Fruit fly (Drosophila melanogaster) whole organism, adult: ENCODE results near the gene CG6761.
A peak's percentile ranks its signal among the peaks of the same experiment; 100 is the strongest.

Source experiments
- CG11617 ChIP-seq: fragments of 200-800 bp; sonication (Bioruptor generic); optimal IDR thresholded peaks from 2 replicates; lab custom pipeline; 2017; ENCODE audit warnings: mild to moderate bottlenecking, missing biosample characterization, missing genetic modification reagents, missing genetic modification characterization
- CG12768 ChIP-seq: fragments of 200-800 bp; sonication (Bioruptor generic); optimal IDR thresholded peaks from 2 replicates; lab custom pipeline; 2017; ENCODE audit warnings: missing biosample characterization, missing genetic modification characterization, mild to moderate bottlenecking, moderate library complexity, missing genetic modification reagents
- CG14711 ChIP-seq: fragments of 200-800 bp; sonication (Bioruptor generic); optimal IDR thresholded peaks from 2 replicates; lab custom pipeline; 2018; ENCODE audit warnings: missing biosample characterization, mild to moderate bottlenecking, missing genetic modification characterization, moderate library complexity
- CG1620 ChIP-seq: fragments of 200-800 bp; sonication (Bioruptor generic); optimal IDR thresholded peaks from 2 replicates; lab custom pipeline; 2016; ENCODE audit warnings: missing biosample characterization, missing genetic modification characterization
- CG33017 ChIP-seq: fragments of 200-800 bp; sonication (Bioruptor generic); optimal IDR thresholded peaks from 2 replicates; lab custom pipeline; 2018; ENCODE audit warnings: missing biosample characterization, mild to moderate bottlenecking, missing genetic modification characterization, moderate library complexity
- CG5204 ChIP-seq: fragments of 200-800 bp; sonication (Bioruptor generic); optimal IDR thresholded peaks from 2 replicates; lab custom pipeline; 2016; ENCODE audit warnings: missing biosample characterization, missing genetic modification characterization
- CG7045 ChIP-seq: fragments of 200-800 bp; sonication (Bioruptor generic); optimal IDR thresholded peaks from 2 replicates; lab custom pipeline; 2017; ENCODE audit warnings: missing biosample characterization, mild to moderate bottlenecking, missing genetic modification characterization
- CG7101 ChIP-seq: fragments of 200-800 bp; sonication (Bioruptor generic); optimal IDR thresholded peaks from 2 replicates; lab custom pipeline; 2018; ENCODE audit warnings: missing biosample characterization, mild to moderate bottlenecking, missing genetic modification characterization, moderate library complexity
- Clk ChIP-seq: fragments of 200-800 bp; sonication (Bioruptor generic); optimal IDR thresholded peaks from 2 replicates; lab custom pipeline; 2017; ENCODE audit warnings: missing biosample characterization, missing genetic modification characterization
- Crg-1 ChIP-seq: fragments of 200-800 bp; sonication (Bioruptor generic); optimal IDR thresholded peaks from 2 replicates; lab custom pipeline; 2016; ENCODE audit warnings: missing biosample characterization, missing genetic modification characterization
- Hr96 ChIP-seq: fragments of 200-800 bp; sonication (Bioruptor generic); optimal IDR thresholded peaks from 2 replicates; lab custom pipeline; 2016; ENCODE audit warnings: missing biosample characterization, missing genetic modification characterization
- Mnt ChIP-seq: fragments of 200-800 bp; sonication (Bioruptor generic); optimal IDR thresholded peaks from 2 replicates; lab custom pipeline; 2016; ENCODE audit warnings: missing biosample characterization, mild to moderate bottlenecking, missing genetic modification characterization
- bab1 ChIP-seq: fragments of 200-800 bp; sonication (Bioruptor generic); optimal IDR thresholded peaks from 3 replicates; lab custom pipeline; 2019; ENCODE audit warnings: missing biosample characterization, mild to moderate bottlenecking, missing genetic modification characterization, moderate library complexity
- cic ChIP-seq: fragments of 200-800 bp; sonication (Bioruptor generic); optimal IDR thresholded peaks from 2 replicates; lab custom pipeline; 2017; ENCODE audit warnings: missing biosample characterization, mild to moderate bottlenecking, missing genetic modification characterization, moderate library complexity
- cnc ChIP-seq, 2 experiments: fragments of >200 bp; optimal IDR thresholded peaks; 2 replicates each; lab custom pipeline; 2017
- kay ChIP-seq: fragments of 200-800 bp; sonication (Bioruptor generic); peaks from one replicate; lab custom pipeline; 2016; ENCODE audit warnings: missing biosample characterization, missing genetic modification characterization, borderline replicate concordance
- ovo ChIP-seq: fragments of 200-800 bp; sonication (Bioruptor generic); optimal IDR thresholded peaks from 2 replicates; lab custom pipeline; 2016; ENCODE audit warnings: missing biosample characterization, missing genetic modification characterization
- pad ChIP-seq: fragments of 200-800 bp; sonication (Bioruptor generic); optimal IDR thresholded peaks from 3 replicates; lab custom pipeline; 2017; ENCODE audit warnings: missing biosample characterization, missing genetic modification characterization, mild to moderate bottlenecking, moderate library complexity, missing genetic modification reagents
- tj ChIP-seq: fragments of 200-800 bp; sonication (Bioruptor generic); optimal IDR thresholded peaks from 3 replicates; lab custom pipeline; 2017; ENCODE audit warnings: missing biosample characterization, mild to moderate bottlenecking, missing genetic modification characterization, moderate library complexity
- toe ChIP-seq: fragments of 200-800 bp; sonication (Bioruptor generic); optimal IDR thresholded peaks from 2 replicates; lab custom pipeline; 2016; ENCODE audit warnings: missing biosample characterization, missing genetic modification characterization

Gene CG6761

dm6 chr3L:9729795-9730421, 26.5 kb upstream of the CG6761 start, which contains the start of gene ATPsynB:
Gene ATPsynB (plus strand): TSS chr3L:9729999.
- TF ChIP-seq CG7045 (no peak), CG5204 (GFP tag; lab: Kevin White, UChicago) (no peak), cnc (optimal IDR thresholded peaks at IDR 0.05; lab: Kevin White, UChicago) (no peak), toe (GFP tag; lab: Kevin White, UChicago) (no peak), Mnt (peak; percentile 38), ovo (GFP tag; lab: Kevin White, UChicago) (no peak), CG33017 (tag; lab: Kevin White, UChicago) (no peak), Crg-1 (GFP tag; lab: Kevin White, UChicago) (peak; percentile 72), CG7101 (tag; lab: Kevin White, UChicago) (peak; percentile 61), CG1620 (GFP tag; lab: Kevin White, UChicago) (peak; percentile 72), Clk (GFP tag; lab: Kevin White, UChicago) (no peak), pad (GFP tag; lab: Kevin White, UChicago) (peak; percentile 57), CG11617 (peak; percentile 21), Hr96 (GFP tag; lab: Kevin White, UChicago) (no peak), CG12768 (GFP tag; lab: Kevin White, UChicago) (peak; percentile 25), kay (GFP tag; lab: Kevin White, UChicago) (no peak), bab1 (GFP tag; lab: Kevin White, UChicago) (peak; percentile 5), cic (GFP tag; lab: Kevin White, UChicago) (peak; percentile 36), tj (GFP tag; lab: Kevin White, UChicago) (no peak), CG14711 (tag; lab: Kevin White, UChicago) (peak; percentile 14)

dm6 chr3L:9726707-9727106, 23.3 kb upstream of the CG6761 start, which contains the start of gene Naa60:
Gene Naa60 (plus strand): TSS chr3L:9726895.
- peak; percentile 9 for TF ChIP-seq CG7101 (tag; lab: Kevin White, UChicago)
- TF ChIP-seq bab1 (GFP tag; lab: Kevin White, UChicago) = peak; percentile 21
- TF ChIP-seq Crg-1 (GFP tag; lab: Kevin White, UChicago) = no peak

- no peak for TF ChIP-seq kay (GFP tag; lab: Kevin White, UChicago)
- TF ChIP-seq cnc (optimal IDR thresholded peaks at IDR 0.05; lab: Kevin White, UChicago) = no peak
- TF ChIP-seq Hr96 (GFP tag; lab: Kevin White, UChicago) = no peak
- TF ChIP-seq pad (GFP tag; lab: Kevin White, UChicago) = peak; percentile 43
- peak; percentile 55 for TF ChIP-seq Mnt
- TF ChIP-seq CG7101 (tag; lab: Kevin White, UChicago) = peak; percentile 67
- peak; percentile 61 for TF ChIP-seq ovo (GFP tag; lab: Kevin White, UChicago)
- TF ChIP-seq tj (GFP tag; lab: Kevin White, UChicago) = peak; percentile 22
- peak; percentile 63 for TF ChIP-seq Crg-1 (GFP tag; lab: Kevin White, UChicago)
- TF ChIP-seq CG12768 (GFP tag; lab: Kevin White, UChicago) = peak; percentile 65
- TF ChIP-seq CG7045 = peak; percentile 48
- TF ChIP-seq cic (GFP tag; lab: Kevin White, UChicago) = no peak
- TF ChIP-seq Clk (GFP tag; lab: Kevin White, UChicago) = peak; percentile 11
- TF ChIP-seq toe (GFP tag; lab: Kevin White, UChicago) = no peak
- peak; percentile 77 for TF ChIP-seq CG11617
- TF ChIP-seq CG14711 (tag; lab: Kevin White, UChicago) = peak; percentile 40
- TF ChIP-seq CG33017 (tag; lab: Kevin White, UChicago) = peak; percentile 45
- peak; percentile 81 for TF ChIP-seq CG1620 (GFP tag; lab: Kevin White, UChicago)
- no peak for TF ChIP-seq CG5204 (GFP tag; lab: Kevin White, UChicago)
- peak; percentile 57 for TF ChIP-seq bab1 (GFP tag; lab: Kevin White, UChicago)
Measured at dm6 chr3L:9723108-9723507, 19.7 kb upstream of the CG6761 start, which contains the start of the genes nbs and defl. Gene nbs (minus strand): TSS chr3L:9723194. Gene defl (plus strand): TSS chr3L:9723423.

- TF ChIP-seq Mnt (no peak), cic (GFP tag; lab: Kevin White, UChicago) (no peak), Hr96 (GFP tag; lab: Kevin White, UChicago) (no peak), CG5204 (GFP tag; lab: Kevin White, UChicago) (no peak), tj (GFP tag; lab: Kevin White, UChicago) (no peak), Clk (GFP tag; lab: Kevin White, UChicago) (no peak), CG12768 (GFP tag; lab: Kevin White, UChicago) (no peak), toe (GFP tag; lab: Kevin White, UChicago) (no peak), CG1620 (GFP tag; lab: Kevin White, UChicago) (no peak), bab1 (GFP tag; lab: Kevin White, UChicago) (no peak), pad (GFP tag; lab: Kevin White, UChicago) (no peak), CG33017 (tag; lab: Kevin White, UChicago) (no peak), ovo (GFP tag; lab: Kevin White, UChicago) (no peak), CG14711 (tag; lab: Kevin White, UChicago) (no peak), Crg-1 (GFP tag; lab: Kevin White, UChicago) (no peak), cnc (optimal IDR thresholded peaks at IDR 0.05; lab: Kevin White, UChicago) (no peak), CG7101 (tag; lab: Kevin White, UChicago) (no peak)
Measured at dm6 chr3L:9720102-9720501, 16.7 kb upstream of the CG6761 start.

- no peak for TF ChIP-seq CG1620 (GFP tag; lab: Kevin White, UChicago)
- peak; percentile 63 for TF ChIP-seq bab1 (GFP tag; lab: Kevin White, UChicago)
- peak; percentile 74 for TF ChIP-seq CG11617
- peak; percentile 68 for TF ChIP-seq CG12768 (GFP tag; lab: Kevin White, UChicago)
- TF ChIP-seq Clk (GFP tag; lab: Kevin White, UChicago) = no peak
- TF ChIP-seq Mnt = peak; percentile 96
- TF ChIP-seq Hr96 (GFP tag; lab: Kevin White, UChicago) = no peak
- peak; percentile 56 for TF ChIP-seq CG7045
- peak; percentile 2 for TF ChIP-seq Crg-1 (GFP tag; lab: Kevin White, UChicago)
- TF ChIP-seq pad (GFP tag; lab: Kevin White, UChicago) = peak; percentile 44
- TF ChIP-seq CG5204 (GFP tag; lab: Kevin White, UChicago) = no peak
- peak; percentile 74 for TF ChIP-seq CG7101 (tag; lab: Kevin White, UChicago)
- TF ChIP-seq cic (GFP tag; lab: Kevin White, UChicago) = no peak
- peak; percentile 58 for TF ChIP-seq CG33017 (tag; lab: Kevin White, UChicago)
- peak; percentile 60 for TF ChIP-seq tj (GFP tag; lab: Kevin White, UChicago)
- TF ChIP-seq ovo (GFP tag; lab: Kevin White, UChicago) = peak; percentile 33
- TF ChIP-seq kay (GFP tag; lab: Kevin White, UChicago) = no peak
- peak; percentile 28 for TF ChIP-seq toe (GFP tag; lab: Kevin White, UChicago)
- no peak for TF ChIP-seq cnc (optimal IDR thresholded peaks at IDR 0.05; lab: Kevin White, UChicago)
- peak; percentile 75 for TF ChIP-seq CG14711 (tag; lab: Kevin White, UChicago)
Measured at dm6 chr3L:9718929-9719328, 15.5 kb upstream of the CG6761 start, which contains the start of the genes CG18178 and CG14174. Gene CG18178 (minus strand): TSS chr3L:9719144. Gene CG14174 (plus strand): TSS chr3L:9719328.
